Fruit fly (Drosophila melanogaster) whole organism, embryonic: ENCODE data around the gene CG10341.
A peak's percentile ranks its signal among the peaks of the same experiment; 100 is the strongest.

Experiments used
- Atf-2 ChIP-seq: fragments of 200-800 bp; sonication (Bioruptor generic); optimal IDR thresholded peaks from 2 replicates; lab custom pipeline; 2016; ENCODE audit warnings: missing biosample characterization, missing genetic modification characterization
- Atf3 ChIP-seq: fragments of 200-800 bp; sonication (Bioruptor generic); optimal IDR thresholded peaks from 3 replicates; lab custom pipeline; 2016; ENCODE audit warnings: missing biosample characterization, missing genetic modification characterization
- B-H1 ChIP-seq: fragments of 200-800 bp; sonication (Bioruptor generic); IDR thresholded peaks from 3 replicates; pipeline ENCODE4 v1.3.6; 2022; ENCODE audit warnings: missing biosample characterization, missing genetic modification characterization
- CG10147 ChIP-seq: fragments of 200-800 bp; sonication (Bioruptor generic); optimal IDR thresholded peaks from 2 replicates; lab custom pipeline; 2019; ENCODE audit warnings: missing biosample characterization, mild to moderate bottlenecking, missing genetic modification characterization, moderate library complexity
- CG11085 ChIP-seq: fragments of 200-800 bp; sonication (Bioruptor generic); IDR thresholded peaks from 2 replicates; pipeline ENCODE4 v1.3.6; 2022; ENCODE audit warnings: missing biosample characterization, missing genetic modification characterization
- CG11247 ChIP-seq: fragments of 200-800 bp; sonication (Bioruptor generic); IDR thresholded peaks from 2 replicates; pipeline ENCODE4 v1.3.6; 2022; ENCODE audit warnings: missing biosample characterization, missing genetic modification characterization
- CG11695 ChIP-seq: fragments of 200-800 bp; sonication (Bioruptor generic); IDR thresholded peaks from 3 replicates; pipeline ENCODE4 v1.3.6; 2022; ENCODE audit warnings: missing biosample characterization, missing genetic modification characterization
- CG12071 ChIP-seq: fragments of 200-800 bp; sonication (Bioruptor generic); optimal IDR thresholded peaks from 3 replicates; lab custom pipeline; 2018; ENCODE audit warnings: missing biosample characterization, mild to moderate bottlenecking, missing genetic modification characterization
- CG12155 ChIP-seq: fragments of 200-800 bp; sonication (Bioruptor generic); optimal IDR thresholded peaks from 3 replicates; lab custom pipeline; 2016; ENCODE audit warnings: missing biosample characterization, missing genetic modification characterization
- CG1233 ChIP-seq: fragments of 200-800 bp; sonication (Bioruptor generic); optimal IDR thresholded peaks from 4 replicates; lab custom pipeline; 2018; ENCODE audit warnings: missing biosample characterization, mild to moderate bottlenecking, missing genetic modification characterization
- CG12744 ChIP-seq: fragments of 200-800 bp; sonication (Bioruptor generic); optimal IDR thresholded peaks from 2 replicates; lab custom pipeline; 2016; ENCODE audit warnings: missing biosample characterization, missing genetic modification characterization
- CG13287 ChIP-seq: fragments of 200-800 bp; sonication (Bioruptor generic); IDR thresholded peaks from 2 replicates; pipeline ENCODE4 v1.3.6; 2022; ENCODE audit warnings: missing biosample characterization, missing genetic modification characterization; ENCODE audit not compliant: partially characterized antibody
- CG13624 ChIP-seq: fragments of 200-800 bp; sonication (Bioruptor generic); optimal IDR thresholded peaks from 2 replicates; lab custom pipeline; 2016; ENCODE audit warnings: missing biosample characterization, missing genetic modification characterization
- CG1647 ChIP-seq: fragments of 200-800 bp; sonication (Bioruptor generic); optimal IDR thresholded peaks from 3 replicates; lab custom pipeline; 2016; ENCODE audit warnings: missing biosample characterization, missing genetic modification characterization
- CG16813 ChIP-seq: fragments of 200-800 bp; sonication (Bioruptor generic); IDR thresholded peaks from 3 replicates; pipeline ENCODE4 v1.3.6; 2022; ENCODE audit warnings: missing biosample characterization, missing genetic modification characterization; ENCODE audit not compliant: partially characterized antibody
- CG16863 ChIP-seq: fragments of 200-800 bp; sonication (Bioruptor generic); optimal IDR thresholded peaks from 3 replicates; lab custom pipeline; 2016; ENCODE audit warnings: missing biosample characterization, missing genetic modification characterization
- CG3065 ChIP-seq: fragments of 200-800 bp; sonication (Bioruptor generic); optimal IDR thresholded peaks from 2 replicates; lab custom pipeline; 2016; ENCODE audit warnings: missing biosample characterization, missing genetic modification characterization
- CG31365 ChIP-seq: fragments of 200-800 bp; sonication (Bioruptor generic); optimal IDR thresholded peaks from 2 replicates; lab custom pipeline; 2018; ENCODE audit warnings: missing biosample characterization, mild to moderate bottlenecking, missing genetic modification characterization
- CG32532 ChIP-seq: fragments of 200-800 bp; sonication (Bioruptor generic); IDR thresholded peaks from 2 replicates; pipeline ENCODE4 v1.3.6; 2022; ENCODE audit warnings: missing biosample characterization, missing genetic modification characterization
- CG34376 ChIP-seq: fragments of 200-800 bp; sonication (Bioruptor generic); optimal IDR thresholded peaks from 2 replicates; lab custom pipeline; 2018; ENCODE audit warnings: missing biosample characterization, mild to moderate bottlenecking, missing genetic modification characterization
- CG34422 ChIP-seq: fragments of 200-800 bp; sonication (Bioruptor generic); IDR thresholded peaks from 3 replicates; pipeline ENCODE4 v1.3.6; 2022; ENCODE audit warnings: missing biosample characterization, missing genetic modification characterization
- CG5180 ChIP-seq: fragments of 200-800 bp; sonication (Bioruptor generic); optimal IDR thresholded peaks from 3 replicates; lab custom pipeline; 2017; ENCODE audit warnings: missing biosample characterization, missing genetic modification characterization, mild to moderate bottlenecking, moderate library complexity, missing genetic modification reagents
- CG6854 ChIP-seq: fragments of 200-800 bp; sonication (Bioruptor generic); optimal IDR thresholded peaks from 3 replicates; lab custom pipeline; 2017; ENCODE audit warnings: missing biosample characterization, mild to moderate bottlenecking, missing genetic modification characterization
- CG7556 ChIP-seq: fragments of 200-800 bp; sonication (Bioruptor generic); optimal IDR thresholded peaks from 2 replicates; lab custom pipeline; 2017; ENCODE audit warnings: missing biosample characterization, mild to moderate bottlenecking, missing genetic modification characterization
- CG7745 ChIP-seq: fragments of 200-800 bp; sonication (Bioruptor generic); optimal IDR thresholded peaks from 2 replicates; lab custom pipeline; 2018; ENCODE audit warnings: missing biosample characterization, mild to moderate bottlenecking, missing genetic modification characterization, moderate library complexity
- CG8281 ChIP-seq: fragments of 200-800 bp; sonication (Bioruptor generic); optimal IDR thresholded peaks from 2 replicates; lab custom pipeline; 2018; ENCODE audit warnings: missing biosample characterization, mild to moderate bottlenecking, missing genetic modification characterization, moderate library complexity
- CoRest ChIP-seq: fragments of 200-800 bp; sonication (Bioruptor generic); optimal IDR thresholded peaks from 3 replicates; lab custom pipeline; 2018; ENCODE audit warnings: missing biosample characterization, mild to moderate bottlenecking, missing genetic modification characterization, moderate library complexity
- ERR ChIP-seq: fragments of 200-800 bp; sonication (Bioruptor generic); optimal IDR thresholded peaks from 2 replicates; lab custom pipeline; 2016; ENCODE audit warnings: missing biosample characterization, missing genetic modification characterization
- Eip74EF ChIP-seq, 2 experiments: fragments of 200-800 bp in 1 of 2; fragments of >200 bp in 1 of 2; sonication (Bioruptor generic) in 1 of 2; optimal IDR thresholded peaks; 2 replicates each; lab custom pipeline; 2017 to 2019; ENCODE audit warnings: missing biosample characterization in 2 of 2, missing genetic modification characterization in 2 of 2, mild to moderate bottlenecking in 1 of 2, moderate library complexity in 1 of 2
- H15 ChIP-seq: fragments of 200-800 bp; sonication (Bioruptor generic); IDR thresholded peaks from 3 replicates; pipeline ENCODE4 v1.3.6; 2022; ENCODE audit warnings: missing biosample characterization, missing genetic modification characterization
- HHEX ChIP-seq: fragments of 200-800 bp; sonication (Bioruptor generic); optimal IDR thresholded peaks from 3 replicates; lab custom pipeline; 2017; ENCODE audit warnings: missing biosample characterization, mild to moderate bottlenecking, missing genetic modification characterization, missing genetic modification reagents
- Hmr ChIP-seq: fragments of 200-800 bp; sonication (Bioruptor generic); optimal IDR thresholded peaks from 3 replicates; lab custom pipeline; 2017; ENCODE audit warnings: mild to moderate bottlenecking, missing biosample characterization, missing genetic modification reagents, missing genetic modification characterization
- Max ChIP-seq: fragments of 200-800 bp; sonication (Bioruptor generic); optimal IDR thresholded peaks from 2 replicates; lab custom pipeline; 2016; ENCODE audit warnings: missing biosample characterization, mild to moderate bottlenecking, missing genetic modification characterization
- Myb ChIP-seq: fragments of 200-800 bp; sonication (Bioruptor generic); optimal IDR thresholded peaks from 2 replicates; lab custom pipeline; 2016; ENCODE audit warnings: missing biosample characterization, missing genetic modification characterization
- Oli ChIP-seq: fragments of 200-800 bp; sonication (Bioruptor generic); optimal IDR thresholded peaks from 2 replicates; lab custom pipeline; 2018; ENCODE audit warnings: missing biosample characterization, mild to moderate bottlenecking, missing genetic modification characterization, moderate library complexity
- Rx ChIP-seq: fragments of 200-800 bp; sonication (Bioruptor generic); IDR thresholded peaks from 2 replicates; pipeline ENCODE4 v1.3.6; 2022; ENCODE audit warnings: missing biosample characterization, missing genetic modification characterization
- Taf1 ChIP-seq: fragments of 200-800 bp; sonication (Bioruptor generic); IDR thresholded peaks from 2 replicates; pipeline ENCODE4 v1.3.6; 2022; ENCODE audit warnings: missing biosample characterization, missing genetic modification characterization
- bcd ChIP-seq: fragments of 200-800 bp; sonication (Bioruptor generic); optimal IDR thresholded peaks from 2 replicates; lab custom pipeline; 2017; ENCODE audit warnings: missing biosample characterization, mild to moderate bottlenecking, missing genetic modification characterization
- bowl ChIP-seq: fragments of 200-800 bp; sonication (Bioruptor generic); IDR thresholded peaks from 2 replicates; pipeline ENCODE4 v1.3.6; 2022; ENCODE audit warnings: missing biosample characterization, missing genetic modification characterization
- cad ChIP-seq: fragments of >200 bp; optimal IDR thresholded peaks from 2 replicates; lab custom pipeline; 2017; ENCODE audit warnings: missing biosample characterization, missing genetic modification characterization
- ci ChIP-seq: fragments of 200-800 bp; sonication (Bioruptor generic); IDR thresholded peaks from 3 replicates; pipeline ENCODE4 v1.3.6; 2022; ENCODE audit warnings: missing biosample characterization, missing genetic modification characterization
- crc ChIP-seq: fragments of 200-800 bp; sonication (Bioruptor generic); optimal IDR thresholded peaks from 2 replicates; lab custom pipeline; 2016; ENCODE audit warnings: missing biosample characterization, missing genetic modification characterization
- gfzf ChIP-seq: fragments of 200-800 bp; sonication (Bioruptor generic); optimal IDR thresholded peaks from 2 replicates; lab custom pipeline; 2016; ENCODE audit warnings: missing biosample characterization, mild to moderate bottlenecking, missing genetic modification characterization, moderate library complexity
- jumu ChIP-seq: fragments of 200-800 bp; sonication (Bioruptor generic); optimal IDR thresholded peaks from 3 replicates; lab custom pipeline; 2016; ENCODE audit warnings: missing biosample characterization, missing genetic modification characterization
- mam ChIP-seq: fragments of 200-800 bp; sonication (Bioruptor generic); optimal IDR thresholded peaks from 3 replicates; lab custom pipeline; 2016; ENCODE audit warnings: missing biosample characterization, missing genetic modification characterization
- odd ChIP-seq: fragments of 200-800 bp; sonication (Bioruptor generic); optimal IDR thresholded peaks from 2 replicates; lab custom pipeline; 2017; ENCODE audit warnings: missing biosample characterization, mild to moderate bottlenecking, missing genetic modification characterization
- otp ChIP-seq: fragments of 200-800 bp; sonication (Bioruptor generic); IDR thresholded peaks from 3 replicates; pipeline ENCODE4, ENCODE4 v1.3.6; 2022; ENCODE audit warnings: missing biosample characterization, missing genetic modification characterization
- prd ChIP-seq, 3 experiments: fragments of >200 bp in 2 of 3; fragments of 200-800 bp in 1 of 3; sonication (Bioruptor generic) in 1 of 3; optimal IDR thresholded peaks in 2 of 3; IDR thresholded peaks in 1 of 3; 2 replicates in 2 of 3; 3 replicates in 1 of 3; pipeline versions ENCODE4 v1.3.6 to Lab custom; 2017 to 2022; ENCODE audit warnings: missing biosample characterization in 1 of 3, missing genetic modification characterization in 1 of 3

The CG10341 gene

dm6 chr2L:18693877-18694723 is 4.4 kb upstream of the CG10341 start (continued):
- TF ChIP-seq CG16813 (no peak), bcd (peak; percentile 39), CG1233 (GFP tag; lab: Kevin White, UChicago) (peak; percentile 51), ERR (GFP tag; lab: Kevin White, UChicago) (peak; percentile 58), CG7745 (tag; lab: Kevin White, UChicago) (no peak), jumu (GFP tag; lab: Kevin White, UChicago) (peak; percentile 67), CG13624 (GFP tag; lab: Kevin White, UChicago) (peak; percentile 90), Hmr (GFP tag; lab: Kevin White, UChicago) (peak; percentile 63), CG34422 (GFP tag; lab: Robert Waterston, UW) (peak; percentile 45; the same call in 1 of the 3 replicates), CG10147 (GFP tag; lab: Kevin White, UChicago) (peak; percentile 14), CG32532 (GFP tag; lab: Robert Waterston, UW) (peak; percentile 73), CoRest (tag; lab: Kevin White, UChicago) (peak; percentile 13), CG11085 (GFP tag; lab: Robert Waterston, UW) (0 out of 2 replicates have a peak, but pooled peaks have one; percentile 38), H15 (GFP tag; lab: Robert Waterston, UW) (peak; percentile 68; the same call in 2 of the 3 replicates), CG13287 (GFP tag; lab: Robert Waterston, UW) (no peak), odd (GFP tag; lab: Kevin White, UChicago) (peak; percentile 45), CG34376 (GFP tag; lab: Kevin White, UChicago) (peak; percentile 69), prd (optimal IDR thresholded peaks at IDR 0.05; lab: Kevin White, UChicago) (no peak), prd (GFP tag; IDR thresholded peaks at IDR 0.05; lab: Robert Waterston, UW) (peak; percentile 66), CG3065 (GFP tag; lab: Kevin White, UChicago) (no peak), bowl (GFP tag; lab: Robert Waterston, UW) (no peak), Eip74EF (GFP tag; optimal IDR thresholded peaks at IDR 0.05; lab: Kevin White, UChicago) (peak in 1 of 2 experiments; percentile 94), gfzf (GFP tag; lab: Kevin White, UChicago) (no peak), Taf1 (GFP tag; lab: Robert Waterston, UW) (no peak), CG5180 (peak; percentile 28), CG11695 (GFP tag; lab: Robert Waterston, UW) (peak; percentile 36; the same call in 1 of the 3 replicates), Max (peak; percentile 18), Rx (GFP tag; lab: Robert Waterston, UW) (peak; percentile 52), Atf-2 (GFP tag; lab: Kevin White, UChicago) (no peak), Myb (peak; percentile 40), CG31365 (tag; lab: Kevin White, UChicago) (no peak), CG7556 (GFP tag; lab: Kevin White, UChicago) (peak; percentile 70), CG11247 (peak; percentile 71), HHEX (GFP tag; lab: Kevin White, UChicago) (peak; percentile 49), mam (GFP tag; lab: Kevin White, UChicago) (peak; percentile 76), ci (GFP tag; lab: Robert Waterston, UW) (peak; percentile 85), CG16863 (GFP tag; lab: Kevin White, UChicago) (peak; percentile 26), CG8281 (tag; lab: Kevin White, UChicago) (no peak), CG1647 (peak; percentile 58), otp (GFP tag; lab: Robert Waterston, UW) (no peak; the same call in 2 of the 3 replicates), CG12744 (GFP tag; lab: Kevin White, UChicago) (peak; percentile 42), B-H1 (GFP tag; lab: Robert Waterston, UW) (peak; percentile 20), crc (GFP tag; lab: Kevin White, UChicago) (peak; percentile 47), Atf3 (peak; percentile 9), CG12155 (GFP tag; lab: Kevin White, UChicago) (peak; percentile 57), cad (GFP tag; lab: Kevin White, UChicago) (no peak), Oli (tag; lab: Kevin White, UChicago) (peak; percentile 8), CG12071 (GFP tag; lab: Kevin White, UChicago) (peak; percentile 55), CG6854 (GFP tag; lab: Kevin White, UChicago) (peak; percentile 2)
